Fruit fly (Drosophila melanogaster) whole organism, embryonic: ENCODE results near the gene Tsr1.

Source experiments
- CG1024 ChIP-seq: fragments of 200-800 bp; sonication (Bioruptor generic); IDR thresholded peaks from 2 replicates; pipeline ENCODE4 v1.3.6; 2022; ENCODE audit warnings: missing biosample characterization, missing genetic modification characterization
- CG1647 ChIP-seq: fragments of 200-800 bp; sonication (Bioruptor generic); optimal IDR thresholded peaks from 3 replicates; lab custom pipeline; 2016; ENCODE audit warnings: missing biosample characterization, missing genetic modification characterization
- CG5245 ChIP-seq: fragments of 200-800 bp; sonication (Bioruptor generic); optimal IDR thresholded peaks from 3 replicates; lab custom pipeline; 2016; ENCODE audit warnings: missing biosample characterization, missing genetic modification characterization
- CG9609 ChIP-seq: fragments of 200-800 bp; sonication (Bioruptor generic); optimal IDR thresholded peaks from 3 replicates; lab custom pipeline; 2016; ENCODE audit warnings: missing biosample characterization, missing genetic modification characterization
- Dip2 ChIP-seq: fragments of 200-800 bp; sonication (Bioruptor generic); IDR thresholded peaks from 2 replicates; pipeline ENCODE4 v1.3.6; 2022; ENCODE audit warnings: missing biosample characterization, missing genetic modification characterization
- GATAe ChIP-seq: fragments of 200-800 bp; sonication (Bioruptor generic); conservative IDR thresholded peaks from 2 replicates; pipeline ENCODE4 v1.3.6; 2022; ENCODE audit warnings: missing biosample characterization, missing genetic modification characterization
- Max ChIP-seq: fragments of 200-800 bp; sonication (Bioruptor generic); optimal IDR thresholded peaks from 2 replicates; lab custom pipeline; 2016; ENCODE audit warnings: missing biosample characterization, mild to moderate bottlenecking, missing genetic modification characterization
- h ChIP-seq: fragments of >200 bp; optimal IDR thresholded peaks from 2 replicates; lab custom pipeline; 2017
- wdn ChIP-seq: fragments of 200-800 bp; sonication (Bioruptor generic); IDR thresholded peaks from 2 replicates; pipeline ENCODE4 v1.3.6; 2022; ENCODE audit warnings: missing biosample characterization, missing genetic modification characterization

- TF ChIP-seq CG9609 (GFP tag; lab: Kevin White, UChicago) (no peak), h (lab: Kevin White, UChicago) (no peak), wdn (no peak), CG5245 (GFP tag; lab: Kevin White, UChicago) (no peak), Max (no peak), Dip2 (GFP tag; lab: Robert Waterston, UW) (no peak), CG1647 (no peak), GATAe (GFP tag; lab: Robert Waterston, UW) (no peak), CG1024 (GFP tag; lab: Robert Waterston, UW) (no peak)
Observed at dm6 chr3L:21319313-21319907, 15.6 kb upstream of the Tsr1 start.
